Worm (Caenorhabditis elegans): ENCODE measurements around the gene K08E5.6.

DNA sequence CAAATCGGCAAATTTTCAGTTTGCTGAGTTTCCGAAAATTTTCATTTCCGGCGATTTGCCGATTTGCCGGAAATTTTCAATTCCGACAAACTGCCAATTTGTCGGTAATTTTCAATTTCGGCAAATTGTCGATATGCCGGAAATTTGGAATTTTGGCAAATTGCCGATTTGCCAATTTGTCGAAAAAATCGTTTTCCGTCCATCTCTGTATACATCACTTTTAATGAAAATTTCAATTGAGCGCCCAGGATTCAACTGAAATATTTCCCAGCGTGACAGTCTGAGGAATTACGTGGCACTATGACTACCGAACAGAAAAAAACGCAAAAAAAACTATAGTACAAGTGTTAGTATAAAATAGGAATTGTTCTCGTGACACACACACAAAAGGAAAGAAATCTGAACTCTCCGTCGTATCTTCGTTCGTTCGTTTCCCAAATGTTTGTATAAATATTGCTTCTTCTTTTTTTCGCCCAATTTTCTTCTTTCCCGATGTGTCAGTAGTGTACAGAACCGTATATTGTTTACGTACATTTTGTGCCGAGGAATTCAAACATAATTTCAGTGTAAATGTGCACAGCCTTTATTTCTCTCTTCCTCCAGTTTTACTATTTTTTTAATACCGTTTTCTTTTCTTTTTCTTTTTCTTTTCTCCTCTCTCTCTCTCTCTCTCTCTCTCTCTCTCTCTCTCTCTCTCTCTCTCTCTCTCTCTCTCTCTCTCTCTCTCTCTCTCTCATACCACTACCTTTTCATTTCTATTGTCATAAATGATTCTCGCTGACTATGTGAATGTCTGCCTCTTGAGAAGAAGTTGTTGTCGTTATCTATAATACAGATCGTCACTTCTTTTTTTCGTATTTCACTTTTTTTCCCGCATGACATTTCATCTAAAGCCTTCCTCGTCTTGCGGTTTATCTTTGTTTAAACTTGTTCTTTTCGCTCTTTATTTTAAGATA, 8.1 kb upstream of the K08E5.6 start:
- TF ChIP-seq dao-5 (tag; optimal IDR thresholded peaks at IDR 0.05), result no peak
- no peak for TF ChIP-seq W03F9.2 (tag; optimal IDR thresholded peaks at IDR 0.05)
- TF ChIP-seq him-1 (tag; optimal IDR thresholded peaks at IDR 0.05), result no peak
